Worm (Caenorhabditis elegans): Measurements from ENCODE around the gene sap-140.

The sap-140 gene

ce11 chrIII:7465347-7465746 lies 34.2 kb upstream of the sap-140 start, which contains the start of gene fum-1:
Gene fum-1, plus strand, starts transcription at chrIII:7465605.
- TF ChIP-seq hif-1 (tag; optimal IDR thresholded peaks at IDR 0.05) (peak in 1 of 2 experiments; percentile 56), gei-8 (GFP tag; optimal IDR thresholded peaks at IDR 0.05) (peak; percentile 21), lir-3 (tag; optimal IDR thresholded peaks at IDR 0.05) (no peak), dmd-6 (GFP tag; IDR thresholded peaks at IDR 0.05) (peak; percentile 60), unc-39 (tag; optimal IDR thresholded peaks at IDR 0.05) (no peak), ceh-20 (GFP tag; IDR thresholded peaks at IDR 0.05) (no peak), lim-7 (GFP tag; IDR thresholded peaks at IDR 0.05) (no peak), snpc-1.2 (GFP tag; IDR thresholded peaks at IDR 0.05) (no peak), F44E2.7 (GFP tag; IDR thresholded peaks at IDR 0.05) (no peak), lin-29 (GFP tag; IDR thresholded peaks at IDR 0.05) (no peak), sdz-12 (GFP tag; optimal IDR thresholded peaks at IDR 0.05) (no peak), nhr-42 (GFP tag; IDR thresholded peaks at IDR 0.05) (no peak), nhr-102 (tag; optimal IDR thresholded peaks at IDR 0.05) (peak; percentile 18), duxl-1 (tag; optimal IDR thresholded peaks at IDR 0.05; ENCODE audit: poor library complexity) (peak; percentile 49), ztf-11 (tag; optimal IDR thresholded peaks at IDR 0.05) (no peak), attf-4 (tag; optimal IDR thresholded peaks at IDR 0.05) (no peak), nhr-6 (tag; optimal IDR thresholded peaks at IDR 0.05) (peak; percentile 7), daf-12 (tag; optimal IDR thresholded peaks at IDR 0.05) (no peak), spr-3 (GFP tag; optimal IDR thresholded peaks at IDR 0.05) (peak; percentile 31), hlh-11 (tag; optimal IDR thresholded peaks at IDR 0.05) (peak; percentile 43), hmg-1.1 (GFP tag; IDR thresholded peaks at IDR 0.05) (0 out of 2 replicates have a peak, but pooled peaks have one; percentile 46), rbr-2 (tag; optimal IDR thresholded peaks at IDR 0.05) (peak; percentile 33), mdt-29 (GFP tag; IDR thresholded peaks at IDR 0.05) (0 out of 2 replicates have a peak, but pooled peaks have one; percentile 19), lin-13 (GFP tag; optimal IDR thresholded peaks at IDR 0.05) (peak; percentile 30), ZK546.5 (tag; optimal IDR thresholded peaks at IDR 0.05) (no peak), lsy-2 (tag; optimal IDR thresholded peaks at IDR 0.05) (peak in 1 of 2 experiments; percentile 82), R02D3.7 (tag; optimal IDR thresholded peaks at IDR 0.05) (no peak), nhr-11 (tag; optimal IDR thresholded peaks at IDR 0.05) (no peak), vab-7 (GFP tag; IDR thresholded peaks at IDR 0.05) (no peak), lin-38 (GFP tag; IDR thresholded peaks at IDR 0.05) (peak; percentile 70), egl-43 (GFP tag; IDR thresholded peaks at IDR 0.05) (no peak), ces-1 (GFP tag; optimal IDR thresholded peaks at IDR 0.05) (no peak), saeg-2 (GFP tag; IDR thresholded peaks at IDR 0.05) (no peak), lin-15B (tag; optimal IDR thresholded peaks at IDR 0.05) (no peak), nhr-48 (tag; optimal IDR thresholded peaks at IDR 0.05) (no peak), aha-1 (tag) (peak; percentile 97), aly-2 (tag; optimal IDR thresholded peaks at IDR 0.05) (no peak), F49E8.2 (tag; optimal IDR thresholded peaks at IDR 0.05; ENCODE audit: borderline replicate concordance) (no peak), cey-2 (tag; optimal IDR thresholded peaks at IDR 0.05; ENCODE audit: borderline replicate concordance, insufficient read depth) (no peak), set-16 (GFP tag; IDR thresholded peaks at IDR 0.05) (no peak), Y75B8A.6 (GFP tag; IDR thresholded peaks at IDR 0.05) (no peak), skn-1 (tag; optimal IDR thresholded peaks at IDR 0.05) (no peak), dmd-8 (GFP tag; IDR thresholded peaks at IDR 0.05) (no peak), nhr-28 (tag; optimal IDR thresholded peaks at IDR 0.05) (peak; percentile 54), ceh-28 (tag; optimal IDR thresholded peaks at IDR 0.05) (no peak), dpl-1 (GFP tag; optimal IDR thresholded peaks at IDR 0.05) (peak; percentile 49), mdl-1 (tag; optimal IDR thresholded peaks at IDR 0.05) (peak; percentile 40 to 91), nhr-10 (tag; optimal IDR thresholded peaks at IDR 0.05) (no peak), F37D6.2 (tag; optimal IDR thresholded peaks at IDR 0.05) (no peak), hlh-30 (tag; optimal IDR thresholded peaks at IDR 0.05; ENCODE audit: insufficient read depth) (peak; percentile 69), tra-1 (GFP tag; IDR thresholded peaks at IDR 0.05) (no peak), mep-1 (tag; optimal IDR thresholded peaks at IDR 0.05) (peak; percentile 62)

Measured in whole organism, L4 larva.